Fruit fly (Drosophila melanogaster) whole organism, embryonic: ENCODE results near the gene dsx.

Experiments used
- Asciz ChIP-seq: fragments of 200-800 bp; sonication (Bioruptor generic); optimal IDR thresholded peaks from 2 replicates; lab custom pipeline; 2017; ENCODE audit warnings: missing biosample characterization, mild to moderate bottlenecking, missing genetic modification characterization, missing genetic modification reagents
- B-H2 ChIP-seq: fragments of 200-800 bp; sonication (Bioruptor generic); optimal IDR thresholded peaks from 2 replicates; lab custom pipeline; 2018; ENCODE audit warnings: missing biosample characterization, mild to moderate bottlenecking, missing genetic modification characterization
- CG10274 ChIP-seq: fragments of 200-800 bp; sonication (Bioruptor generic); optimal IDR thresholded peaks from 3 replicates; lab custom pipeline; 2017; ENCODE audit warnings: missing biosample characterization, mild to moderate bottlenecking, missing genetic modification characterization
- CG11085 ChIP-seq: fragments of 200-800 bp; sonication (Bioruptor generic); IDR thresholded peaks from 2 replicates; pipeline ENCODE4 v1.3.6; 2022; ENCODE audit warnings: missing biosample characterization, missing genetic modification characterization
- CG11695 ChIP-seq: fragments of 200-800 bp; sonication (Bioruptor generic); IDR thresholded peaks from 3 replicates; pipeline ENCODE4 v1.3.6; 2022; ENCODE audit warnings: missing biosample characterization, missing genetic modification characterization
- CG12942 ChIP-seq: fragments of 200-800 bp; sonication (Bioruptor generic); optimal IDR thresholded peaks from 3 replicates; lab custom pipeline; 2016; ENCODE audit warnings: missing biosample characterization, missing genetic modification characterization
- CG13894 ChIP-seq: fragments of 200-800 bp; sonication (Bioruptor generic); optimal IDR thresholded peaks from 3 replicates; lab custom pipeline; 2018; ENCODE audit warnings: missing biosample characterization, mild to moderate bottlenecking, missing genetic modification characterization, moderate library complexity
- CG14441 ChIP-seq: fragments of 200-800 bp; sonication (Bioruptor generic); IDR thresholded peaks from 2 replicates; pipeline ENCODE4 v1.3.6; 2022; ENCODE audit warnings: missing biosample characterization, missing genetic modification characterization
- CG15696 ChIP-seq: fragments of 200-800 bp; sonication (Bioruptor generic); optimal IDR thresholded peaks from 2 replicates; lab custom pipeline; 2019; ENCODE audit warnings: missing biosample characterization, mild to moderate bottlenecking, missing genetic modification characterization, moderate library complexity
- CG1602 ChIP-seq: fragments of 200-800 bp; sonication (Bioruptor generic); optimal IDR thresholded peaks from 3 replicates; lab custom pipeline; 2016; ENCODE audit warnings: missing biosample characterization, missing genetic modification characterization
- CG16815 ChIP-seq: fragments of 200-800 bp; sonication (Bioruptor generic); optimal IDR thresholded peaks from 3 replicates; lab custom pipeline; 2017; ENCODE audit warnings: missing biosample characterization, mild to moderate bottlenecking, missing genetic modification characterization
- CG17612 ChIP-seq: fragments of 200-800 bp; sonication (Bioruptor generic); IDR thresholded peaks from 2 replicates; pipeline ENCODE4 v1.3.6; 2022; ENCODE audit warnings: missing biosample characterization, missing genetic modification characterization
- CG18011 ChIP-seq: fragments of 200-800 bp; sonication (Bioruptor generic); optimal IDR thresholded peaks from 2 replicates; lab custom pipeline; 2017; ENCODE audit warnings: missing biosample characterization, missing genetic modification characterization, mild to moderate bottlenecking, moderate library complexity, missing genotype
- CG31224 ChIP-seq: fragments of 200-800 bp; sonication (Bioruptor generic); IDR thresholded peaks from 2 replicates; pipeline ENCODE4 v1.3.6; 2022; ENCODE audit warnings: missing biosample characterization, missing genetic modification characterization
- CG32532 ChIP-seq: fragments of 200-800 bp; sonication (Bioruptor generic); IDR thresholded peaks from 2 replicates; pipeline ENCODE4 v1.3.6; 2022; ENCODE audit warnings: missing biosample characterization, missing genetic modification characterization
- CG3838 ChIP-seq: fragments of 200-800 bp; sonication (Bioruptor generic); optimal IDR thresholded peaks from 3 replicates; lab custom pipeline; 2016; ENCODE audit warnings: missing biosample characterization, missing genetic modification characterization
- CG3847 ChIP-seq: fragments of 200-800 bp; sonication (Bioruptor generic); IDR thresholded peaks from 2 replicates; pipeline ENCODE4 v1.3.6; 2022; ENCODE audit warnings: missing biosample characterization, missing genetic modification characterization
- CG7963 ChIP-seq: fragments of 200-800 bp; sonication (Bioruptor generic); IDR thresholded peaks from 3 replicates; pipeline ENCODE4 v1.3.6; 2022; ENCODE audit warnings: missing biosample characterization, missing genetic modification characterization; ENCODE audit not compliant: partially characterized antibody
- CG8290 ChIP-seq, 3 experiments: fragments of 200-800 bp; sonication (Bioruptor generic); optimal IDR thresholded peaks; 2 replicates each; lab custom pipeline; 2016 to 2019; ENCODE audit warnings: missing biosample characterization in 3 of 3, missing genetic modification characterization in 3 of 3, mild to moderate bottlenecking in 2 of 3, moderate library complexity in 1 of 3
- CG9727 ChIP-seq: fragments of 200-800 bp; sonication (Bioruptor generic); optimal IDR thresholded peaks from 3 replicates; lab custom pipeline; 2017; ENCODE audit warnings: missing biosample characterization, mild to moderate bottlenecking, missing genetic modification characterization
- ERR ChIP-seq: fragments of 200-800 bp; sonication (Bioruptor generic); optimal IDR thresholded peaks from 2 replicates; lab custom pipeline; 2016; ENCODE audit warnings: missing biosample characterization, missing genetic modification characterization
- Hr39 ChIP-seq: fragments of >200 bp; optimal IDR thresholded peaks from 2 replicates; lab custom pipeline; 2017
- Hr51 ChIP-seq, 2 experiments: fragments of 200-800 bp; sonication (Bioruptor generic); optimal IDR thresholded peaks; 2 replicates in 1 of 2; 3 replicates in 1 of 2; lab custom pipeline; 2016 to 2018; ENCODE audit warnings: missing biosample characterization in 2 of 2, missing genetic modification characterization in 2 of 2, mild to moderate bottlenecking in 1 of 2, moderate library complexity in 1 of 2
- Kr ChIP-seq: fragments of 200-800 bp; sonication (Bioruptor generic); optimal IDR thresholded peaks from 2 replicates; lab custom pipeline; 2017; ENCODE audit warnings: missing biosample characterization, mild to moderate bottlenecking, missing genetic modification characterization
- Nf-YA ChIP-seq: fragments of 200-800 bp; sonication (Bioruptor generic); IDR thresholded peaks from 2 replicates; pipeline ENCODE4 v1.3.6; 2022; ENCODE audit warnings: missing biosample characterization, missing genetic modification characterization
- Nf-YB ChIP-seq: fragments of 200-800 bp; sonication (Bioruptor generic); optimal IDR thresholded peaks from 3 replicates; lab custom pipeline; 2019; ENCODE audit warnings: missing biosample characterization, mild to moderate bottlenecking, missing genetic modification characterization, moderate library complexity
- PHDP ChIP-seq: fragments of 200-800 bp; sonication (Bioruptor generic); optimal IDR thresholded peaks from 3 replicates; lab custom pipeline; 2018; ENCODE audit warnings: missing biosample characterization, mild to moderate bottlenecking, missing genetic modification characterization, moderate library complexity
- Sox100B ChIP-seq: fragments of 200-800 bp; sonication (Bioruptor generic); optimal IDR thresholded peaks from 3 replicates; lab custom pipeline; 2018; ENCODE audit warnings: missing biosample characterization, mild to moderate bottlenecking, missing genetic modification characterization
- Taf1 ChIP-seq: fragments of 200-800 bp; sonication (Bioruptor generic); IDR thresholded peaks from 2 replicates; pipeline ENCODE4 v1.3.6; 2022; ENCODE audit warnings: missing biosample characterization, missing genetic modification characterization
- cas ChIP-seq: fragments of 200-800 bp; sonication (Bioruptor generic); IDR thresholded peaks from 2 replicates; pipeline ENCODE4 v1.3.6; 2022; ENCODE audit warnings: missing biosample characterization, missing genetic modification characterization
- cg ChIP-seq: fragments of 200-800 bp; sonication (Bioruptor generic); optimal IDR thresholded peaks from 3 replicates; lab custom pipeline; 2019; ENCODE audit warnings: missing biosample characterization, mild to moderate bottlenecking, missing genetic modification characterization, moderate library complexity
- chif ChIP-seq, 2 experiments: fragments of 200-800 bp; sonication (Bioruptor generic); optimal IDR thresholded peaks; 3 replicates each; lab custom pipeline; 2016; ENCODE audit warnings: missing biosample characterization in 2 of 2, missing genetic modification characterization in 2 of 2
- chinmo ChIP-seq: fragments of 200-800 bp; sonication (Bioruptor generic); IDR thresholded peaks from 4 replicates; pipeline ENCODE4 v1.3.6; 2022; ENCODE audit warnings: missing biosample characterization, missing genetic modification characterization; ENCODE audit not compliant: partially characterized antibody
- croc ChIP-seq: fragments of 200-800 bp; sonication (Bioruptor generic); conservative IDR thresholded peaks from 3 replicates; pipeline ENCODE4 v1.3.6; 2022; ENCODE audit warnings: missing biosample characterization, missing genetic modification characterization
- ewg ChIP-seq: fragments of 200-800 bp; sonication (Bioruptor generic); optimal IDR thresholded peaks from 3 replicates; lab custom pipeline; 2017; ENCODE audit warnings: mild to moderate bottlenecking, missing biosample characterization, missing genetic modification reagents, missing genetic modification characterization
- gem ChIP-seq: fragments of 200-800 bp; sonication (Bioruptor generic); optimal IDR thresholded peaks from 2 replicates; lab custom pipeline; 2019; ENCODE audit warnings: missing biosample characterization, mild to moderate bottlenecking, missing genetic modification characterization, moderate library complexity
- her ChIP-seq: fragments of 200-800 bp; sonication (Bioruptor generic); optimal IDR thresholded peaks from 2 replicates; lab custom pipeline; 2016; ENCODE audit warnings: missing biosample characterization, missing genetic modification characterization
- jing ChIP-seq: fragments of 200-800 bp; sonication (Bioruptor generic); optimal IDR thresholded peaks from 2 replicates; lab custom pipeline; 2018; ENCODE audit warnings: missing biosample characterization, mild to moderate bottlenecking, missing genetic modification characterization
- kay ChIP-seq: fragments of 200-800 bp; sonication (Bioruptor generic); optimal IDR thresholded peaks from 2 replicates; lab custom pipeline; 2016; ENCODE audit warnings: missing biosample characterization, missing genetic modification characterization
- mld ChIP-seq: fragments of 200-800 bp; sonication (Bioruptor generic); IDR thresholded peaks from 3 replicates; pipeline ENCODE4 v1.3.6; 2022; ENCODE audit warnings: missing biosample characterization, missing genetic modification characterization; ENCODE audit not compliant: partially characterized antibody
- repo ChIP-seq: fragments of 200-800 bp; sonication (Bioruptor generic); optimal IDR thresholded peaks from 2 replicates; lab custom pipeline; 2016; ENCODE audit warnings: missing biosample characterization, missing genetic modification characterization
- run ChIP-seq: fragments of 200-800 bp; sonication (Bioruptor generic); optimal IDR thresholded peaks from 3 replicates; lab custom pipeline; 2018; ENCODE audit warnings: missing biosample characterization, mild to moderate bottlenecking, missing genetic modification characterization
- salm ChIP-seq: fragments of 200-800 bp; sonication (Bioruptor generic); optimal IDR thresholded peaks from 2 replicates; lab custom pipeline; 2018; ENCODE audit warnings: missing biosample characterization, mild to moderate bottlenecking, missing genetic modification characterization
- sd ChIP-seq: fragments of 200-800 bp; sonication (Bioruptor generic); optimal IDR thresholded peaks from 3 replicates; lab custom pipeline; 2018; ENCODE audit warnings: missing biosample characterization, mild to moderate bottlenecking, missing genetic modification characterization, moderate library complexity
- stwl ChIP-seq: fragments of 200-800 bp; sonication (Bioruptor generic); optimal IDR thresholded peaks from 3 replicates; lab custom pipeline; 2018; ENCODE audit warnings: missing biosample characterization, mild to moderate bottlenecking, missing genetic modification characterization, moderate library complexity
- sug ChIP-seq: fragments of 200-800 bp; optimal IDR thresholded peaks from 2 replicates; lab custom pipeline; 2019; ENCODE audit warnings: missing biosample characterization, mild to moderate bottlenecking, missing genetic modification characterization, moderate library complexity
- tll ChIP-seq, 2 experiments: fragments of 200-800 bp in 1 of 2; fragments of >200 bp in 1 of 2; sonication (Bioruptor generic) in 1 of 2; optimal IDR thresholded peaks; 2 replicates each; lab custom pipeline; 2017 to 2019; ENCODE audit warnings: missing biosample characterization in 2 of 2, missing genetic modification characterization in 2 of 2, mild to moderate bottlenecking in 1 of 2, moderate library complexity in 1 of 2
- vfl ChIP-seq: fragments of 200-800 bp; sonication (Bioruptor generic); optimal IDR thresholded peaks from 2 replicates; lab custom pipeline; 2016; ENCODE audit warnings: missing biosample characterization, missing genetic modification characterization
- wor ChIP-seq: fragments of 200-800 bp; sonication (Bioruptor generic); IDR thresholded peaks from 2 replicates; pipeline ENCODE4 v1.3.6; 2022; ENCODE audit warnings: missing biosample characterization, missing genetic modification characterization

The dsx gene

DNA sequence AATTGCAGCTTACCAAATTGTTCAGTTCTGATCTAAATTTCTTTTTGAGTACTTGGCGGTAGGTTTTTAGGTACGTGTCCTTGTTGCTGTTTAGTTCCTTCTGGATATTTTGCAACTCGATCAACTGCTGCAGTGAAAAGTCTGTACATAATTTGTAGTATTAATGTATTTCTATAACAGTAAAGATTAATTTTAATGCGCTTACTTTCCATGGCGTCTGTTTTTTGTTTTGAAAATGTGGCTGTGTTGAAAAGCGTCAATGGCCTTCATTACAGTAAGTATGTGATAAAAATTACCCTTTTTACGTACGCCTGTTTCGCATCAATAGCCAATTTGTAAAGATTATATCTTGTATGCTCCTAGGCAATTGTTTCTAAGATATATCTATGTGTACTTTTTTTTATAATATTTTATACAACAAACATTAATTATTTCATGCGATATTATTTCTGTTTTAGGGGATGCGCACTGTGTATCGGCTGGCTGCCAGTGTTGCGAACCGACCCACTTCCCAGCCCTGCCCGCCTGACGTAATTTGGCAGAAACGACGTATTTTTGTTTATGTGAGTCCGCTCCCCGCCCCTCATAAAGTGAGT, 34.0 kb upstream of the dsx start, which contains the start of the genes Kmn2 and CG2698 (continued):
- TF ChIP-seq Sox100B (GFP tag; lab: Kevin White, UChicago) (peak; percentile 93), vfl (GFP tag; lab: Kevin White, UChicago) (peak; percentile 90), CG14441 (GFP tag; lab: Robert Waterston, UW) (peak; percentile 98), stwl (tag; lab: Kevin White, UChicago) (peak; percentile 90), her (GFP tag; lab: Kevin White, UChicago) (peak; percentile 10), CG32532 (GFP tag; lab: Robert Waterston, UW) (peak; percentile 98), CG12942 (GFP tag; lab: Kevin White, UChicago) (peak; percentile 94), croc (GFP tag; lab: Robert Waterston, UW) (peak; percentile 97), Nf-YA (GFP tag; lab: Robert Waterston, UW) (peak; percentile 95), salm (tag; lab: Kevin White, UChicago) (peak; percentile 90), sd (tag; lab: Kevin White, UChicago) (peak; percentile 81), jing (peak; percentile 85), PHDP (peak; percentile 94), cg (GFP tag; lab: Kevin White, UChicago) (no peak), CG13894 (peak; percentile 89), gem (tag; lab: Kevin White, UChicago) (peak; percentile 97), CG18011 (GFP tag; lab: Kevin White, UChicago) (peak; percentile 82), CG17612 (GFP tag; lab: Robert Waterston, UW) (peak; percentile 95), sug (peak; percentile 92), wor (GFP tag; lab: Robert Waterston, UW) (peak; percentile 97), ewg (GFP tag; lab: Kevin White, UChicago) (peak; percentile 92), tll (GFP tag; optimal IDR thresholded peaks at IDR 0.05; lab: Kevin White, UChicago) (peak; percentile 37 to 41), CG10274 (GFP tag; lab: Kevin White, UChicago) (peak; percentile 68), Hr51 (GFP tag; optimal IDR thresholded peaks at IDR 0.05; lab: Kevin White, UChicago) (peak; percentile 80 to 94), kay (peak; percentile 85), chif (GFP tag; optimal IDR thresholded peaks at IDR 0.05; lab: Kevin White, UChicago) (peak; percentile 75 to 91), cas (peak; percentile 96), Nf-YB (peak; percentile 82), CG9727 (GFP tag; lab: Kevin White, UChicago) (peak; percentile 96), CG11085 (GFP tag; lab: Robert Waterston, UW) (peak; percentile 96), CG1602 (GFP tag; lab: Kevin White, UChicago) (peak; percentile 97), B-H2 (GFP tag; lab: Kevin White, UChicago) (peak; percentile 95), CG8290 (GFP tag; optimal IDR thresholded peaks at IDR 0.05; lab: Kevin White, UChicago) (peak; percentile 95), CG8290 (tag; optimal IDR thresholded peaks at IDR 0.05; lab: Kevin White, UChicago) (peak; percentile 42 to 75), mld (GFP tag; lab: Robert Waterston, UW) (no peak), repo (GFP tag; lab: Kevin White, UChicago) (peak; percentile 67), Asciz (GFP tag; lab: Kevin White, UChicago) (peak; percentile 85), chinmo (GFP tag; lab: Robert Waterston, UW) (no peak), CG31224 (peak; percentile 94), CG11695 (peak; percentile 95), Hr39 (no peak), run (tag; lab: Kevin White, UChicago) (peak; percentile 81), Kr (GFP tag; lab: Kevin White, UChicago) (no peak), CG7963 (GFP tag; lab: Robert Waterston, UW) (no peak), CG3838 (GFP tag; lab: Kevin White, UChicago) (peak; percentile 65), CG16815 (GFP tag; lab: Kevin White, UChicago) (peak; percentile 96), CG3847 (GFP tag; lab: Robert Waterston, UW) (peak; percentile 99), CG15696 (peak; percentile 89), Taf1 (GFP tag; lab: Robert Waterston, UW) (peak; percentile 96), ERR (GFP tag; lab: Kevin White, UChicago) (peak; percentile 14)
